Worm (Caenorhabditis elegans) whole organism, midembryonic: ENCODE data around the gene C27D8.3.

Source experiments
- T22C8.4 ChIP-seq: fragments of 200-800 bp; sonication (Bioruptor generic); IDR thresholded peaks from 2 replicates; pipeline ENCODE4 v1.3.6; 2022; ENCODE audit warnings: missing genetic modification characterization, missing compliant biosample characterization
- cog-1 ChIP-seq: sonication (generic microtip); optimal IDR thresholded peaks from 2 replicates; lab custom pipeline; 2016; ENCODE audit warnings: missing genetic modification characterization, missing compliant biosample characterization
- flt-1 ChIP-seq: fragments of 200-800 bp; sonication (Bioruptor generic); IDR thresholded peaks from 2 replicates; pipeline ENCODE4 v1.3.6; 2022; ENCODE audit warnings: missing genetic modification characterization, missing compliant biosample characterization
- klf-2 ChIP-seq: fragments of 200-800 bp; sonication (Bioruptor generic); conservative IDR thresholded peaks from 2 replicates; pipeline ENCODE4 v1.3.6; 2022; ENCODE audit warnings: missing genetic modification reagents, missing genetic modification characterization, missing compliant biosample characterization
- med-1 ChIP-seq: sonication (generic microtip); optimal IDR thresholded peaks from 2 replicates; lab custom pipeline; 2017; ENCODE audit warnings: missing genetic modification characterization, mild to moderate bottlenecking, missing compliant biosample characterization, antibody characterized with exemption, missing genetic modification reagents; ENCODE audit not compliant: insufficient read depth
- ref-1 ChIP-seq: fragments of 200-800 bp; sonication (Bioruptor generic); conservative IDR thresholded peaks from 2 replicates; pipeline ENCODE4 v1.3.6; 2022; ENCODE audit warnings: missing genetic modification reagents, missing genetic modification characterization, missing compliant biosample characterization
- tab-1 ChIP-seq: fragments of 200-800 bp; sonication (Bioruptor generic); IDR thresholded peaks from 2 replicates; pipeline ENCODE4 v1.3.6; 2022; ENCODE audit warnings: missing genetic modification characterization, missing compliant biosample characterization
- ztf-23 ChIP-seq: fragments of 200-800 bp; sonication (Bioruptor generic); IDR thresholded peaks from 2 replicates; pipeline ENCODE4 v1.3.6; 2022; ENCODE audit warnings: missing genetic modification reagents, missing genetic modification characterization, missing compliant biosample characterization
- ztf-29 ChIP-seq: fragments of 200-800 bp; sonication (Bioruptor generic); IDR thresholded peaks from 2 replicates; pipeline ENCODE4 v1.3.6; 2022; ENCODE audit warnings: missing genetic modification reagents, missing genetic modification characterization, missing compliant biosample characterization

Gene C27D8.3

DNA sequence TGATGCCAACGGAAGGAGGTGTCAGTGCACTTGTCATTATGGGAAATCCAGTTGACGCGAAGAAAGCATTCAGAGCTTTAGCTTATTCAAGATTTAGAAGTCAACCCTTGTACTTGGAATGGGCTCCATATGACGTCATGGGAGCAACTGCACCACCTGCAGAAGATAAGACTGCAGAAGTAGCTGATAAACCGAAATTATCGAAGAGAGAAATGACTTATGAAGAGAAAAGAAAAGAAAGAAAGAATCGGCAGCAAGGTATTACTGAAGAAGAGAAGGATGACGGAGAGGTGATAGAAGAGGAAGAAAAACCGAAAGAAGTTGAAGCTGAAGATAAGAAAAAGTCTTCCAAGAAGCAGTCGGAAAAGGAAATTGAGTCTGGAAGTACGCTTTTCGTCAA lies 16.6 kb upstream of the C27D8.3 start:
- TF ChIP-seq flt-1 (GFP tag; lab: Robert Waterston, UW) (no peak), tab-1 (GFP tag; lab: Robert Waterston, UW) (no peak), T22C8.4 (no peak), ztf-23 (no peak), ref-1 (GFP tag; lab: Robert Waterston, UW) (no peak), klf-2 (GFP tag; lab: Robert Waterston, UW) (no peak), cog-1 (tag; lab: Kevin White, UChicago) (no peak), ztf-29 (GFP tag; lab: Robert Waterston, UW) (no peak), med-1 (GFP tag; lab: Kevin White, UChicago) (no peak)

DNA sequence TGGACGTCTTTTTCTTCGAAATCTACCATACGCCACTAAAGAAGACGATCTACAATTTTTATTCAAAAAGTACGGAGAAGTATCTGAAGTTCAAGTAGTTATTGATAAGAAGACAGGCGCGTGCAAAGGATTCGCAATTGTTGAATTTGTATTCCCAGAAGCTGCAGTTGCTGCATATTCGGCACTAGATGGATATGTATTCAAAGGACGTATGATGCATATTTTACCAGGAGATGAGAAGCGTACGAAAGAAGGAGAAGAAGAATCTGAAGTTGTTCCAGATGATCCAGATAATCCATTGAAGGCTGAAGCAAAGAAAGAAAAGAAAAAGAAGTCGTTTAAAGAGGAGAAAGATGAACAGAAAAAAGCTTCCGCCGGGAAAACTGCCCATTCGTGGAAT lies 14.4 kb upstream of the C27D8.3 start:
- no peak for TF ChIP-seq flt-1 (GFP tag; lab: Robert Waterston, UW)
- no peak for TF ChIP-seq ref-1 (GFP tag; lab: Robert Waterston, UW)
- TF ChIP-seq tab-1 (GFP tag; lab: Robert Waterston, UW) = no peak
- TF ChIP-seq cog-1 (tag; lab: Kevin White, UChicago) = no peak
- no peak for TF ChIP-seq ztf-23
- no peak for TF ChIP-seq klf-2 (GFP tag; lab: Robert Waterston, UW)
- no peak for TF ChIP-seq ztf-29 (GFP tag; lab: Robert Waterston, UW)
- TF ChIP-seq T22C8.4 = no peak
- TF ChIP-seq med-1 (GFP tag; lab: Kevin White, UChicago) = no peak

DNA sequence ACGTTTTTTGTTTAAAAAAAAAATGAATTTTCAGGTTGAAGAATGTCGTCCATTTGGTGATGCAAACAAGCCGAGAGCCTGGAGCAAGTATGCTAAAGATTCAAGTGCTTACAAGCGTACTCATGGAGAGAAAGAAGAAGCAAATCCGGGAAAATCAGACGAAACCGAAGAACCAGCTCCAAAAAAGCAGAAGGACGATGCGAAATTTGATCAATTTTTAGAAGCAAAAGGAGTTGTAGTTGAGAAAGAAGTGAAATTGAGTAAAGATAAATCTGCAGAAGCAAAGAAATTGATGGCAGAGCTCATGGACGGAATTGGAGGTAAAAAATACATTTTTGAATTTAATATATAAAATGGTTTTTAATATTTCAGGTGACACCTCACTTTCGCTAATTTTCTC lies 13.7 kb upstream of the C27D8.3 start:
- TF ChIP-seq ztf-23 (no peak), med-1 (GFP tag; lab: Kevin White, UChicago) (no peak), ref-1 (GFP tag; lab: Robert Waterston, UW) (no peak), tab-1 (GFP tag; lab: Robert Waterston, UW) (no peak), cog-1 (tag; lab: Kevin White, UChicago) (no peak), klf-2 (GFP tag; lab: Robert Waterston, UW) (no peak)

DNA sequence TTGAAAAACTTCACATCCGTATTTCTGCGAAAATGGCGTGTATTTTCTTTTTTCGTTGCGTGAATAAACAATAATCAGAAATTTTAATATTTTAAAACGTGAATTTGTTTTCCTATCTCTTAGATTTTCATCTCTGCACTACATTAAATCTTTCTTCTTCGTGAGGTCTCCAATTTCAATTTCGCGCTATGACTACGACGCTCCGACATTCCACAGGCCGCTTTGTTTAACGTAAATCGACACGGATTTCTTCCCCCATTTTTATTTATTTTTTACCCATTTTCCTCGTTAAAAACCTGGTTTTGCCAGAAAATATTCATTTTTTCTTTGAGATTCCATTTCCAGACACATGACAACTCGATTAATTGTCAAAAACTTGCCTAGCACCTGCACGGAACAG lies 13.1 kb upstream of the C27D8.3 start, which contains the start of the genes T23F6.3 and rbd-1:
Gene T23F6.3 (minus strand): TSS at position 120 of the 400 bp plus-strand sequence.
Gene rbd-1 (plus strand): TSS at position 346 of the 400 bp plus-strand sequence.
- TF ChIP-seq klf-2 (GFP tag; lab: Robert Waterston, UW) (0 out of 2 replicates have a peak, but pooled peaks have one; percentile 10), med-1 (GFP tag; lab: Kevin White, UChicago) (no peak), T22C8.4 (no peak), tab-1 (GFP tag; lab: Robert Waterston, UW) (no peak), flt-1 (GFP tag; lab: Robert Waterston, UW) (no peak), ztf-23 (peak; percentile 65; the same call in 1 of the 2 replicates), ref-1 (GFP tag; lab: Robert Waterston, UW) (no peak), cog-1 (tag; lab: Kevin White, UChicago) (peak; percentile 38), ztf-29 (GFP tag; lab: Robert Waterston, UW) (no peak)

DNA sequence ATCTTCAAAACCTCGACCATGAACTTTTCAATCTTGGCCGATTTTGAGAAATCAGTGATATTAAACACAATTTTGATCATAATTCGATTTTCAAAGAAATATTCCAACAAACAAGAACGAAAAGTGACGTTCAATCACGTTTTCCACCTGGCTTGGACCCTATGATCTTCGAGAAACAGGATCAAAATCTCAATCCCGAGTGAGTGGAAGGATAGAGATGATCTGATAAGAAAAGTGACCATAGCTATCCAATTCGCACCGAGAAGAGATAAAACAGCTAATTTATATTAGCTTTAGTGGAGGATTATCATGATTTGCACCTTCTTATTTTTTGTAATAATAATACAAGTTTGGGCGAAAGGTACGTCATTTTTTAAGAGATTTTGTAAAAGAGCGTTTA lies 9.6 kb upstream of the C27D8.3 start, which contains the start of gene T23F6.2:
Gene T23F6.2 (plus strand): TSS at position 251 of the 400 bp plus-strand sequence.
- TF ChIP-seq flt-1 (GFP tag; lab: Robert Waterston, UW) = no peak
- TF ChIP-seq ztf-29 (GFP tag; lab: Robert Waterston, UW) = no peak
- no peak for TF ChIP-seq klf-2 (GFP tag; lab: Robert Waterston, UW)
- no peak for TF ChIP-seq ztf-23
- TF ChIP-seq ref-1 (GFP tag; lab: Robert Waterston, UW) = no peak
- no peak for TF ChIP-seq cog-1 (tag; lab: Kevin White, UChicago)
- TF ChIP-seq tab-1 (GFP tag; lab: Robert Waterston, UW) = no peak
- no peak for TF ChIP-seq med-1 (GFP tag; lab: Kevin White, UChicago)
- no peak for TF ChIP-seq T22C8.4

DNA sequence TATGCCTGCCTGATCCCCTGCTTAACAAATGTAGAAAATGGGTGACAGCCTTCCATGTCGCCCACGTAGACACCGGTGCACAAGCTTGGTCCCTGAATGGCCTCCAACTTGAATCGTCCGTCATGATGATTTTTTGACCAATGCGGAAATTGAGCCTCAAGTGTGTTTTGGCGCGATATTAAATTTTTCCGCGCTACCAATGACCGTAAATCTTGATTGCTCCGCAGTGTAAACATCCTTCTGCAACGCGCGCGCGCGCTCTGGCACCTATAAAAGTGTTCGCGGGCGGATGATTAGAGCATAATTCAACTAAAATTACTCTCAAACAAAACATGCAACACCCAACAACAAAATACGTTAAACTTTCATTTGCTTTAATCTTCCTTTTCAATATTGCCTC lies 8.1 kb upstream of the C27D8.3 start, which contains the start of gene idpp-7:
Gene idpp-7 (plus strand): TSS at position 301 of the 400 bp plus-strand sequence.
- TF ChIP-seq ztf-23 (no peak), klf-2 (GFP tag; lab: Robert Waterston, UW) (no peak), ref-1 (GFP tag; lab: Robert Waterston, UW) (no peak), tab-1 (GFP tag; lab: Robert Waterston, UW) (no peak), flt-1 (GFP tag; lab: Robert Waterston, UW) (no peak), med-1 (GFP tag; lab: Kevin White, UChicago) (no peak), cog-1 (tag; lab: Kevin White, UChicago) (no peak), T22C8.4 (no peak), ztf-29 (GFP tag; lab: Robert Waterston, UW) (no peak)

DNA sequence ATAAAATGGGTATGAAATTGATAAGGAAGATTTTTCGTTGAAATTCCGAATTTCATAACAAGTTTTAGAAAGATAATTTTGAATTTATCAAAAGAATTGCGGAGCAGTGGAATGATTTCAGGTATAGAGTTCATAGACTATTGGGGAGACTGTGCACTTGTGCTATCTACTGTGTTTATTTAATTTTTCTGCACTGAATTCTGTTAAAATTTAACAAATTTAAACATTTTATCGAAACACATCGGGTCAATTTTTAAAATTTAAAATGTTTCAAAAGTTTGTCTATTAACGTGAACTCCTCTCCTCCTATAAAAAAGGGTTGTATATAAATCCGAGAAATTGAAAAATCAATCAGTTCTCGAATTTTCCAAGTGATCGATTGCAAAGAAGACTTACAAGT lies 6.0 kb upstream of the C27D8.3 start, which contains the start of gene C27D8.1:
Gene C27D8.1 (plus strand): TSS at position 301 of the 400 bp plus-strand sequence.
- no peak for TF ChIP-seq flt-1 (GFP tag; lab: Robert Waterston, UW)
- no peak for TF ChIP-seq klf-2 (GFP tag; lab: Robert Waterston, UW)
- no peak for TF ChIP-seq cog-1 (tag; lab: Kevin White, UChicago)
- no peak for TF ChIP-seq med-1 (GFP tag; lab: Kevin White, UChicago)
- TF ChIP-seq ref-1 (GFP tag; lab: Robert Waterston, UW) = no peak
- TF ChIP-seq ztf-29 (GFP tag; lab: Robert Waterston, UW) = no peak
- no peak for TF ChIP-seq ztf-23
- TF ChIP-seq T22C8.4 = no peak
- no peak for TF ChIP-seq tab-1 (GFP tag; lab: Robert Waterston, UW)

DNA sequence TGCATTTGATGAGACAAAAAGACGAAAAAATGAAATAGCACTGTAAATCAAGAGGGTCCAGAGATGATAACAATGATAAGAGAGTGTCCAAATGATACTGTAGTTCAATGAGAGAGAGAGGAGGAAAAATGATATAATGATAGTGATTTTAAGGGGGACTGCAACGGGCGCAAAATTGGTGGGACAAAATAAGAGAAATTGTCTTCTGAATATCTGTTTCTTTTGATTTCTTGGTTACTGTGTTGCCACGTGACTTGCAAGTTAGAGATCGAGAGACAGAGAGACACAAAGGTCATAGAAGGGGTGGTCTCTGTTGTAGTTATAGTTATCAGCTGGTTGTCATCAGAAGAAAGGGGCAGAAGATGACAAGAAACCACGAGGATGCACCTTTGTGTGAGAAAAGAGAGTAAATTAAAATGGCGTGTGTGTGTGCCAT lies 4.4 kb upstream of the C27D8.3 start:
- TF ChIP-seq ref-1 (GFP tag; lab: Robert Waterston, UW) = no peak
- TF ChIP-seq ztf-29 (GFP tag; lab: Robert Waterston, UW) = no peak
- TF ChIP-seq med-1 (GFP tag; lab: Kevin White, UChicago) = no peak

DNA sequence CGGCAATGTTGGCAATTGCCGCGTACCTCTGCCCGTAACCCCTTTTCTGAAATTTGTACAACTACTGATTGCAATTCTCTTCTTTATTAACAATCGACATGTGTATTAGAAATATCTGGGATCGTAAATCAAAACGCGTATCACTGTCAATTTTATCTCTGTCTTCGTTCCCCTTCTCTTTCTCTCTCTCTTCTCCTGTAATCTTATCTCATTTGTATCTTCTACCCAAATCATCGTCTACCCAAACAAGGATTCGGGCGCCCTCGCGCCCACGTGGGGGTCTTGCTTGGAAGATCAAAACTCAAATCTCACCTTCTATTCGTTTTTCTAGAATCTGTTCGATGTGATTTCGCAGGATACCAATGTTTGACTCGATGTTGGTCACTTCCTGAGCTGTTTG lies 548 bp downstream of the C27D8.3 start, which contains the start of gene C27D8.2:
Gene C27D8.2 (plus strand): TSS at position 222 of the 400 bp plus-strand sequence.
- TF ChIP-seq tab-1 (GFP tag; lab: Robert Waterston, UW) (no peak), ref-1 (GFP tag; lab: Robert Waterston, UW) (no peak), med-1 (GFP tag; lab: Kevin White, UChicago) (no peak), ztf-29 (GFP tag; lab: Robert Waterston, UW) (no peak), flt-1 (GFP tag; lab: Robert Waterston, UW) (no peak), cog-1 (tag; lab: Kevin White, UChicago) (no peak)
